ENCODE assay signal across 2 worm cellular contexts in genomic region chrV:9546860-9547269, ce11.
TF ChIP-seq lines count a peak whose summit lies in the region.

his-37 (plus strand) TSS chrV:9547105.

TF ChIP-seq in whole organism, L1 larva, 84 proteins besides CTCF, POLR2A, EP300 and RAD21 (continued from another document):
- TF ChIP-seq C16A3.4 (tag; optimal IDR thresholded peaks at IDR 0.05; lab: Kevin White, UChicago) (peak; percentile 99), C04F5.9 (tag; optimal IDR thresholded peaks at IDR 0.05; lab: Kevin White, UChicago) (peak; percentile 86), lin-35 (GFP tag; optimal IDR thresholded peaks at IDR 0.05; lab: Kevin White, UChicago) (peak; percentile 89 to 95), nhr-11 (tag; optimal IDR thresholded peaks at IDR 0.05; lab: Kevin White, UChicago) (peak; percentile 97), nhr-76 (tag; optimal IDR thresholded peaks at IDR 0.05; lab: Kevin White, UChicago) (peak; percentile 94), mep-1 (tag; optimal IDR thresholded peaks at IDR 0.05; lab: Kevin White, UChicago) (peak; percentile 99), snpc-4 (tag; optimal IDR thresholded peaks at IDR 0.05; lab: Kevin White, UChicago) (peak; percentile 93), nhr-237 (tag; optimal IDR thresholded peaks at IDR 0.05; lab: Kevin White, UChicago) (peak; percentile 97), nhr-90 (tag; optimal IDR thresholded peaks at IDR 0.05; lab: Kevin White, UChicago; ENCODE audit: poor library complexity) (peak; percentile 99), ztf-11 (tag; optimal IDR thresholded peaks at IDR 0.05; lab: Kevin White, UChicago) (peak in 1 of 2 experiments; percentile 89), efl-3 (GFP tag; optimal IDR thresholded peaks at IDR 0.05; lab: Kevin White, UChicago) (peak; percentile 27), F16B12.6 (tag; optimal IDR thresholded peaks at IDR 0.05; lab: Kevin White, UChicago) (peak; percentile 76), irx-1 (tag; optimal IDR thresholded peaks at IDR 0.05; lab: Kevin White, UChicago) (peak; percentile 95), unc-86 (tag; optimal IDR thresholded peaks at IDR 0.05; lab: Kevin White, UChicago) (peak; percentile 98), unc-130 (tag; optimal IDR thresholded peaks at IDR 0.05; lab: Kevin White, UChicago) (peak; percentile 99), fos-1 (tag; optimal IDR thresholded peaks at IDR 0.05; lab: Kevin White, UChicago) (peak; percentile 97), elt-3 (tag; optimal IDR thresholded peaks at IDR 0.05; lab: Kevin White, UChicago) (peak; percentile 78 to 99 (median 98)), nhr-28 (tag; optimal IDR thresholded peaks at IDR 0.05; lab: Kevin White, UChicago) (peak; percentile 65), lin-39 (tag; optimal IDR thresholded peaks at IDR 0.05; lab: Kevin White, UChicago) (peak; percentile 90), egl-13 (tag; optimal IDR thresholded peaks at IDR 0.05; lab: Kevin White, UChicago) (peak; percentile 99), lir-3 (tag; optimal IDR thresholded peaks at IDR 0.05; lab: Kevin White, UChicago; ENCODE audit: poor library complexity) (peak; percentile 92), jun-1 (tag; optimal IDR thresholded peaks at IDR 0.05; lab: Kevin White, UChicago) (peak; percentile 99), pag-3 (tag; optimal IDR thresholded peaks at IDR 0.05; lab: Kevin White, UChicago; ENCODE audit: borderline replicate concordance, insufficient read depth) (peak; percentile 17), nhr-47 (tag; optimal IDR thresholded peaks at IDR 0.05; lab: Kevin White, UChicago) (peak; percentile 99)
TF ChIP-seq in whole organism, L1 larva: peak in this region for 76.

TF ChIP-seq in whole organism, young adult, 124 proteins besides CTCF, POLR2A, EP300 and RAD21 (continued from another document):
- TF ChIP-seq snpc-4 (GFP tag; optimal IDR thresholded peaks at IDR 0.05; lab: Kevin White, UChicago) (peak; percentile 43), snpc-4 (tag; optimal IDR thresholded peaks at IDR 0.05; lab: Kevin White, UChicago) (peak; percentile 77 to 89 (median 84)), Y56A3A.18 (GFP tag; IDR thresholded peaks at IDR 0.05; lab: Robert Waterston, UW) (peak; percentile 48; the same call in 1 of the 2 replicates), egl-44 (GFP tag; IDR thresholded peaks at IDR 0.05; lab: Robert Waterston, UW) (peak; percentile 96), gei-17 (GFP tag; optimal IDR thresholded peaks at IDR 0.05; lab: Kevin White, UChicago) (peak; percentile 85), rpc-1 (optimal IDR thresholded peaks at IDR 0.05; lab: Kevin White, UChicago) (peak; percentile 6), rpc-1 (tag; optimal IDR thresholded peaks at IDR 0.05; lab: Kevin White, UChicago) (no peak)
TF ChIP-seq in whole organism, young adult: peak in this region for 79.
